Worm (Caenorhabditis elegans) whole organism, midembryonic: ENCODE measurements around the gene C16C8.26.

Experiments used
- T22C8.4 ChIP-seq: fragments of 200-800 bp; sonication (Bioruptor generic); IDR thresholded peaks from 2 replicates; pipeline ENCODE4 v1.3.6; 2022; ENCODE audit warnings: missing genetic modification characterization, missing compliant biosample characterization
- cog-1 ChIP-seq: sonication (generic microtip); optimal IDR thresholded peaks from 2 replicates; lab custom pipeline; 2016; ENCODE audit warnings: missing genetic modification characterization, missing compliant biosample characterization
- flt-1 ChIP-seq: fragments of 200-800 bp; sonication (Bioruptor generic); IDR thresholded peaks from 2 replicates; pipeline ENCODE4 v1.3.6; 2022; ENCODE audit warnings: missing genetic modification characterization, missing compliant biosample characterization
- klf-2 ChIP-seq: fragments of 200-800 bp; sonication (Bioruptor generic); conservative IDR thresholded peaks from 2 replicates; pipeline ENCODE4 v1.3.6; 2022; ENCODE audit warnings: missing genetic modification reagents, missing genetic modification characterization, missing compliant biosample characterization
- med-1 ChIP-seq: sonication (generic microtip); optimal IDR thresholded peaks from 2 replicates; lab custom pipeline; 2017; ENCODE audit warnings: missing genetic modification characterization, mild to moderate bottlenecking, missing compliant biosample characterization, antibody characterized with exemption, missing genetic modification reagents; ENCODE audit not compliant: insufficient read depth
- tab-1 ChIP-seq: fragments of 200-800 bp; sonication (Bioruptor generic); IDR thresholded peaks from 2 replicates; pipeline ENCODE4 v1.3.6; 2022; ENCODE audit warnings: missing genetic modification characterization, missing compliant biosample characterization
- ztf-23 ChIP-seq: fragments of 200-800 bp; sonication (Bioruptor generic); IDR thresholded peaks from 2 replicates; pipeline ENCODE4 v1.3.6; 2022; ENCODE audit warnings: missing genetic modification reagents, missing genetic modification characterization, missing compliant biosample characterization

ce11 chrII:3472316-3472715, 14.2 kb upstream of the C16C8.26 start, which contains the start of gene Y49F6B.12:
- no peak for TF ChIP-seq ztf-23
- no peak for TF ChIP-seq klf-2 (GFP tag; lab: Robert Waterston, UW)
- TF ChIP-seq med-1 (GFP tag; lab: Kevin White, UChicago): no peak
- no peak for TF ChIP-seq flt-1 (GFP tag; lab: Robert Waterston, UW)
- no peak for TF ChIP-seq tab-1 (GFP tag; lab: Robert Waterston, UW)
- TF ChIP-seq T22C8.4 (GFP tag; lab: Robert Waterston, UW): no peak
- no peak for TF ChIP-seq cog-1 (tag; lab: Kevin White, UChicago)
